Fruit fly (Drosophila melanogaster): ENCODE results near the gene CG42346.

- TF ChIP-seq fd85E (GFP tag; optimal IDR thresholded peaks at IDR 0.05) (no peak), Sox102F (GFP tag; optimal IDR thresholded peaks at IDR 0.05) (no peak)
These were observed 36.1 kb upstream of the CG42346 start for dm6 chrX:22796073-22796472.
